Worm (Caenorhabditis elegans): Measurements from ENCODE around the gene F36H9.1.

DNA sequence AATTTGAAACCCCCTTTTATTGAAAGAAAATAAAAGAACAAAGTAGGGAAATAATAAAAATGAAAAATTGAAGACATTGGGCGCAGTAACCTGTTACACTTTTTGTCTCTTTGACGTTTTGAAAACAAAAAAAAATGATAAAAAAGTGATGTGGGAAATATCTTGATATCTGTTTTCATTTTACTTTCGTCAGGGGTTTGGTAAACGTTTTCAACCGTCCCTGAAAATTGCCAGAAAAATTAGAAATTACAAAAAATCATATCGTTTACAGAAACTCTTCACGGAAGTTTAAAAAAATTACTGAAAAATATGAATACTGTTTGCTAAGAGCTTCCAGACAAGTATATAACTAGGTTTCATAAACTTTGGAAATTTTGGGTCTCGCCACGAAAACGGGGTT, 15.2 kb upstream of the F36H9.1 start, which contains the start of gene F36H9.4:
- TF ChIP-seq tbx-37 (GFP tag; conservative IDR thresholded peaks at IDR 0.05) (no peak), ceh-36 (tag; optimal IDR thresholded peaks at IDR 0.05) (no peak), ama-1 (optimal IDR thresholded peaks at IDR 0.05) (no peak), F13C5.2 (tag; optimal IDR thresholded peaks at IDR 0.05) (no peak), hnd-1 (tag; optimal IDR thresholded peaks at IDR 0.05) (no peak), aly-1 (tag; optimal IDR thresholded peaks at IDR 0.05) (no peak), ets-7 (tag; optimal IDR thresholded peaks at IDR 0.05) (no peak), scrt-1 (GFP tag; IDR thresholded peaks at IDR 0.05) (no peak)
